Worm (Caenorhabditis elegans) whole organism, mixed stage, embryonic: ENCODE results near the gene klp-20.

Experiments
- M03D4.4 ChIP-seq: sonication (generic microtip); optimal IDR thresholded peaks from 2 replicates; lab custom pipeline; 2017; ENCODE audit warnings: mild to moderate bottlenecking, missing genetic modification characterization, missing compliant biosample characterization
- bed-3 ChIP-seq: fragments of 200-800 bp; sonication (Bioruptor generic); optimal IDR thresholded peaks from 3 replicates; lab custom pipeline; 2018; ENCODE audit warnings: mild to moderate bottlenecking, missing genetic modification characterization, moderate library complexity, missing compliant biosample characterization
- blmp-1 ChIP-seq: fragments of 150-350 bp; optimal IDR thresholded peaks from 2 replicates; lab custom pipeline; 2014; ENCODE audit warnings: missing biosample characterization, missing genetic modification characterization
- ceh-43 ChIP-seq: fragments of 200-800 bp; sonication (Bioruptor generic); optimal IDR thresholded peaks from 2 replicates; lab custom pipeline; 2018; ENCODE audit warnings: mild to moderate bottlenecking, missing genetic modification characterization, moderate library complexity, missing compliant biosample characterization
- ceh-83 ChIP-seq: fragments of 200-800 bp; sonication (Bioruptor generic); optimal IDR thresholded peaks from 2 replicates; lab custom pipeline; 2018; ENCODE audit warnings: mild to moderate bottlenecking, missing genetic modification characterization, missing compliant biosample characterization
- ces-1 ChIP-seq: fragments of 150-350 bp; optimal IDR thresholded peaks from 2 replicates; lab custom pipeline; 2014; ENCODE audit warnings: missing biosample characterization, missing genetic modification reagents, missing genetic modification characterization
- cnd-1 ChIP-seq: fragments of 200-800 bp; sonication (Bioruptor generic); optimal IDR thresholded peaks from 2 replicates; lab custom pipeline; 2018; ENCODE audit warnings: mild to moderate bottlenecking, missing genetic modification characterization, missing compliant biosample characterization
- drap-1 ChIP-seq: fragments of 200-800 bp; sonication (Bioruptor generic); optimal IDR thresholded peaks from 3 replicates; lab custom pipeline; 2018; ENCODE audit warnings: mild to moderate bottlenecking, missing genetic modification characterization, missing compliant biosample characterization
- elt-1 ChIP-seq: sonication (generic microtip); optimal IDR thresholded peaks from 2 replicates; lab custom pipeline; 2017; ENCODE audit warnings: missing genetic modification characterization, mild to moderate bottlenecking, missing compliant biosample characterization, antibody characterized with exemption, moderate library complexity, borderline replicate concordance; ENCODE audit not compliant: insufficient read depth
- elt-3 ChIP-seq: fragments of 150-350 bp; optimal IDR thresholded peaks from 2 replicates; lab custom pipeline; 2014; ENCODE audit warnings: missing biosample characterization, missing genetic modification characterization
- flh-1 ChIP-seq: fragments of 200-800 bp; sonication (Bioruptor generic); optimal IDR thresholded peaks from 2 replicates; lab custom pipeline; 2018; ENCODE audit warnings: mild to moderate bottlenecking, missing genetic modification characterization, moderate library complexity, missing compliant biosample characterization
- ham-2 ChIP-seq: fragments of 200-800 bp; sonication (Bioruptor generic); optimal IDR thresholded peaks from 2 replicates; lab custom pipeline; 2018; ENCODE audit warnings: mild to moderate bottlenecking, missing genetic modification characterization, missing compliant biosample characterization
- hlh-1 ChIP-seq: fragments of 150-350 bp; optimal IDR thresholded peaks from 2 replicates; lab custom pipeline; 2014; ENCODE audit warnings: missing biosample characterization, missing genetic modification reagents, missing genetic modification characterization
- lin-13 ChIP-seq: fragments of 150-350 bp; optimal IDR thresholded peaks from 2 replicates; lab custom pipeline; 2014; ENCODE audit warnings: missing biosample characterization, missing genetic modification characterization
- lin-32 ChIP-seq: fragments of 200-800 bp; sonication (Bioruptor generic); optimal IDR thresholded peaks from 2 replicates; lab custom pipeline; 2018; ENCODE audit warnings: mild to moderate bottlenecking, missing genetic modification characterization, missing compliant biosample characterization
- lsy-2 ChIP-seq: fragments of 150-350 bp; optimal IDR thresholded peaks from 2 replicates; lab custom pipeline; 2014; ENCODE audit warnings: missing biosample characterization, missing genetic modification characterization
- mls-2 ChIP-seq: sonication (generic microtip); optimal IDR thresholded peaks from 2 replicates; lab custom pipeline; 2016; ENCODE audit warnings: mild to moderate bottlenecking, missing genetic modification characterization, moderate library complexity, missing compliant biosample characterization
- nhr-12 ChIP-seq: fragments of 150-350 bp; optimal IDR thresholded peaks from 2 replicates; lab custom pipeline; 2014; ENCODE audit warnings: missing biosample characterization, missing genetic modification characterization
- nhr-2 ChIP-seq: fragments of 150-350 bp; optimal IDR thresholded peaks from 2 replicates; lab custom pipeline; 2014; ENCODE audit warnings: missing biosample characterization, missing genetic modification characterization
- nhr-237 ChIP-seq: fragments of 150-350 bp; optimal IDR thresholded peaks from 2 replicates; lab custom pipeline; 2014; ENCODE audit warnings: missing biosample characterization, missing genetic modification characterization
- nhr-28 ChIP-seq: fragments of 150-350 bp; optimal IDR thresholded peaks from 2 replicates; lab custom pipeline; 2014; ENCODE audit warnings: missing biosample characterization, missing genetic modification characterization
- nhr-76 ChIP-seq: sonication (generic microtip); optimal IDR thresholded peaks from 2 replicates; lab custom pipeline; 2017; ENCODE audit warnings: missing biosample characterization, missing genetic modification characterization
- pha-4 ChIP-seq: fragments of 150-350 bp; optimal IDR thresholded peaks from 2 replicates; lab custom pipeline; 2018; ENCODE audit warnings: missing biosample characterization, missing genetic modification reagents, missing genetic modification characterization
- sem-2 ChIP-seq: fragments of 200-800 bp; sonication (Bioruptor generic); optimal IDR thresholded peaks from 2 replicates; lab custom pipeline; 2018; ENCODE audit warnings: mild to moderate bottlenecking, missing genetic modification characterization, missing compliant biosample characterization
- snpc-4 ChIP-seq: fragments of 150-350 bp; optimal IDR thresholded peaks from 2 replicates; lab custom pipeline; 2014; ENCODE audit warnings: missing biosample characterization, missing genetic modification characterization
- sptf-1 ChIP-seq: sonication (generic microtip); optimal IDR thresholded peaks from 2 replicates; lab custom pipeline; 2017; ENCODE audit warnings: mild to moderate bottlenecking, missing genetic modification characterization, moderate library complexity, missing compliant biosample characterization
- tbx-8 ChIP-seq: fragments of 200-800 bp; sonication (Bioruptor generic); optimal IDR thresholded peaks from 2 replicates; lab custom pipeline; 2018; ENCODE audit warnings: mild to moderate bottlenecking, missing genetic modification characterization, moderate library complexity, missing compliant biosample characterization
- unc-120 ChIP-seq: sonication (generic microtip); optimal IDR thresholded peaks from 2 replicates; lab custom pipeline; 2017; ENCODE audit warnings: missing genetic modification characterization, missing compliant biosample characterization; ENCODE audit not compliant: poor library complexity, severe bottlenecking
- unc-39 ChIP-seq: fragments of 150-350 bp; optimal IDR thresholded peaks from 2 replicates; lab custom pipeline; 2014; ENCODE audit warnings: missing biosample characterization, missing genetic modification characterization
- unc-62 ChIP-seq: fragments of 150-350 bp; optimal IDR thresholded peaks from 2 replicates; lab custom pipeline; 2014; ENCODE audit warnings: missing biosample characterization, missing genetic modification reagents, missing genetic modification characterization
- zip-8 ChIP-seq: fragments of 150-350 bp; optimal IDR thresholded peaks from 2 replicates; lab custom pipeline; 2014; ENCODE audit warnings: missing biosample characterization, missing genetic modification characterization
- ztf-11 ChIP-seq: fragments of 150-350 bp; optimal IDR thresholded peaks from 2 replicates; lab custom pipeline; 2014; ENCODE audit warnings: missing biosample characterization, missing genetic modification characterization

Gene klp-20

DNA sequence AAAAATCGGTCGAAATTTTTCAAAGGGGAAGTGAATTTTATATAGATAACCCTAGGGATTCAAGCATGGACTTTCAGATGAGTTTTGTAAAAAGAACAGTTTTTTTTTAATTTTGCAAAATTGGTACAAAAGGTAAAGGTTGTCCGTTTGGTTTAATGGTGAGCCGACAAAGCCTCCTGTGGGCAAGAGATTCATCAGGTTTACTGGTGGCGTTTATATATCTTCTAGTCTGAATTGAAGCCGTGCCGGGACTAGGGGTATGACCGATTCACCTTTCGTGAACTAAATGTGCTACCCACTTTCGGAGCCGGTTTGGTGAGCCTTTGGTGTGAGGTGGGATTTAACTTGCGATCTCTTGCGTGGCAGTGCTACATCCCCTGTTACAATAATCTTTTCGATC, 31.7 kb upstream of the klp-20 start:
- TF ChIP-seq flh-1 (no peak), tbx-8 (GFP tag; lab: Kevin White, UChicago) (peak; percentile 23), sem-2 (GFP tag; lab: Kevin White, UChicago) (no peak), unc-120 (no peak)
- TF ChIP-seq, all 35 proteins: peak for 1

DNA sequence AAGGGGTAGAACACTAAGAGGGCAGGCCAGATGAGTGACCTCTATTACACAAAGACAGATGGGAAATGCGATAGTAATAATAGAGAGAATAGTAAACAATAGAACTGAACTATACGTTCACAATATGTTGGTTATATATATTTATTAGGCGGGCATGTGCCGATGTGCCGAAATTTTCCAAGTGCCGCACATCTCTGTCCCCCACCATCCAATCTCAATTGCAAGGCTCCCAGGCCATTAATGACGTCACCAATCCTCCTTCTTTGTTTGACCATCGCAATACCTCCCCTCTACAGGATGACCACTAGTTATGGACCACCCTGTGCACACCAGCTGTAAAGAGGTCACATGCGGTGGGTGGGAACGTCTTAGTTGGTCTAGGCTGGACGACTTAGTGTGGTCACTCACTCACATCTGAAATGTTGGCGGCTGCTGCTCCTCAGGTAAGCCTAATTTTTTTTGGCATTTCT, 30.6 kb upstream of the klp-20 start, which contains the start of gene F40G9.6:
F40G9.6 (plus strand) TSS at position 420 of the 470 bp plus-strand sequence.
- no peak for TF ChIP-seq drap-1 (GFP tag; lab: Kevin White, UChicago)
- no peak for TF ChIP-seq ces-1 (GFP tag; lab: Kevin White, UChicago)
- peak; percentile 38 for TF ChIP-seq mls-2
- no peak for TF ChIP-seq ham-2 (GFP tag; lab: Kevin White, UChicago)
- no peak for TF ChIP-seq sem-2 (GFP tag; lab: Kevin White, UChicago)
- no peak for TF ChIP-seq nhr-76 (tag; lab: Kevin White, UChicago)
- TF ChIP-seq elt-3 (tag; lab: Kevin White, UChicago), result no peak
- no peak for TF ChIP-seq hlh-1 (tag; lab: Kevin White, UChicago)
- no peak for TF ChIP-seq elt-1 (tag; lab: Kevin White, UChicago)
- no peak for TF ChIP-seq lsy-2 (tag; lab: Kevin White, UChicago)
- no peak for TF ChIP-seq ceh-43
- no peak for TF ChIP-seq lin-13 (tag; lab: Kevin White, UChicago)
- no peak for TF ChIP-seq nhr-12 (tag; lab: Kevin White, UChicago)
- no peak for TF ChIP-seq tbx-8 (GFP tag; lab: Kevin White, UChicago)
- TF ChIP-seq cnd-1 (tag; lab: Kevin White, UChicago), result peak; percentile 60
- TF ChIP-seq M03D4.4, result no peak
- TF ChIP-seq nhr-2 (tag; lab: Kevin White, UChicago), result peak; percentile 32
- no peak for TF ChIP-seq pha-4 (tag; lab: Kevin White, UChicago)
- no peak for TF ChIP-seq nhr-28
- no peak for TF ChIP-seq lin-32 (GFP tag; lab: Kevin White, UChicago)
- TF ChIP-seq ztf-11 (tag; lab: Kevin White, UChicago), result no peak
- no peak for TF ChIP-seq unc-39 (tag; lab: Kevin White, UChicago)
- TF ChIP-seq unc-62 (GFP tag; lab: Kevin White, UChicago), result no peak
- no peak for TF ChIP-seq flh-1
- TF ChIP-seq bed-3 (GFP tag; lab: Kevin White, UChicago), result no peak
- no peak for TF ChIP-seq sptf-1 (tag; lab: Kevin White, UChicago)
- no peak for TF ChIP-seq nhr-237 (tag; lab: Kevin White, UChicago)
- TF ChIP-seq unc-120, result no peak
- no peak for TF ChIP-seq snpc-4 (tag; lab: Kevin White, UChicago)
- TF ChIP-seq ceh-83 (GFP tag; lab: Kevin White, UChicago), result no peak
- no peak for TF ChIP-seq blmp-1 (tag; lab: Kevin White, UChicago)
- TF ChIP-seq zip-8 (tag; lab: Kevin White, UChicago), result peak; percentile 67
- TF ChIP-seq, all 35 proteins: peak for 4

DNA sequence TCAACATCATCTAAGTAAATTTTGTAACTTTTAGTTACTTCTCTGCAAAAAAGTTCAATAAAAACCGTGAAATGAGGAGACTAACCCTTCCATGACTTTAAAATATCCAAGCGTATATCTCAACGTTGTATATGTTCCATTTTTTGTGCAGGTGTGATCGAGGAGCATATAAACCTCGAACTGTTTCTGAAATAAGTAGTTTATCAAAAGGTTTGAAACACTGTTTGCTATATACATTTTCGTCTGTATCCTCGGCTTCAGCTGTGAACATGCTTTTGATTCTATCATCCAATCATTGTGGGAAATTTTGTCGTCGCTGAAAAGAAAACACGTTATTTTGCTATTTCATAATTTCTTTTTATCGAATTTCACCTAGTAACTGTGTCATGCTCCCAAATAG, 28.8 kb upstream of the klp-20 start, which contains the start of gene F40G9.5:
F40G9.5 (plus strand) TSS at position 301 of the 400 bp plus-strand sequence.
- no peak for TF ChIP-seq pha-4 (tag; lab: Kevin White, UChicago)
- no peak for TF ChIP-seq mls-2
- no peak for TF ChIP-seq M03D4.4
- TF ChIP-seq bed-3 (GFP tag; lab: Kevin White, UChicago), result no peak
- TF ChIP-seq nhr-28, result no peak
- no peak for TF ChIP-seq flh-1
- TF ChIP-seq hlh-1 (tag; lab: Kevin White, UChicago), result no peak

DNA sequence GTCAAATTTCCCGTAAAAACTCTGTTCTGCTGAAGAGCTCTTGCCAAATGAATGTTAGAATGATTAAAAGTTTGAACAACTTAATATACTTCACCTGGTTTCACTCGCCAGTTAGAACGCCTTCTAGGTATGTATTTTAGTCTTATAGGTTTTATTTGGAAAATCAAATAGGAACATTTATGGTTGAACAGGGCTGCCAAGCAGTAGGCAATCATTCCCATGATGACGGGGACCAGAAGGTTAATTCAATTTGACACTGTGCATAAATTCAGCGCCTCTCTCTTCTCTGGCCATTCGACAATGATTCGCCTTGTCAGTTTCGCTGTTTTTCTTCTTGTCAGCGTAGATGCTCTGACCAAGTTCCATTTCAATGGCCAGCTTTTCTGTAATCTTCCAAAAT, 27.7 kb upstream of the klp-20 start, which contains the start of gene F40G9.15:
F40G9.15 (plus strand) TSS at position 301 of the 400 bp plus-strand sequence.
- no peak for TF ChIP-seq tbx-8 (GFP tag; lab: Kevin White, UChicago)
- TF ChIP-seq snpc-4 (tag; lab: Kevin White, UChicago), result no peak
- TF ChIP-seq ham-2 (GFP tag; lab: Kevin White, UChicago), result no peak
- TF ChIP-seq ztf-11 (tag; lab: Kevin White, UChicago), result no peak
- no peak for TF ChIP-seq nhr-28
- TF ChIP-seq ces-1 (GFP tag; lab: Kevin White, UChicago), result no peak
- no peak for TF ChIP-seq lin-13 (tag; lab: Kevin White, UChicago)
